Fruit fly (Drosophila melanogaster): Measurements from ENCODE around the gene CG9917.
A peak's percentile ranks its signal among the peaks of the same experiment; 100 is the strongest.

CG9917 gene

DNA sequence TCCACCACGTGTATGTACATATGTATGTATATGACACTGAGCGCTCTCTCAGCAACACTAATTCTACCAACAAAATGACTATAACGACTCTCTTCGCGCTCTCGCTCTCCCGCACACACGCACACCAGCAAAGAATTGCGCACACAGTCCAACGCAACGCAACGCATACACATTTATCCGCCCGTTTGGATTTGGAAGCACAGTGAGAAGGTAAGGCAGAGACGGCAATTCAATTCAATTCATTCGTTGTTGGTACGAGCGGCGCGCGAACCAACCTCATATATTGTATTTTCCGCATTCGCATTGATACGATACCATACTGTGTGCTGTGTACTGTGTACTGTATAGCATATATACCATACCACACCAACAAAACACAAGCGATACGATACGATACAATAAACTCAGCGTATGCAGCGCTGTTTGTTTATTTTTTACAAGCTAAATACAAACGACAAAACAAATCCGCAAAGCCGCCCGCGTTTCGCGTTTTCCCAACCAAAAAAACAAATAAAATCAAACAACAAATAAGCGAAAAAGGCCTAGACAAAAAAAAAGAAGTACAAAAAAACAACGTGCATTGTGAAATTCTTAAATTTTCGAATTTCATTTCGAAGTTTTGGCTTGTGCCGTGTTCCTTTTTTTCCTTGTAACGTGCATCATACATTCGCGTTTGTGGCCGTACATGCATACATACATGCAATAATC is 10.6 kb upstream of the CG9917 start, which contains the start of the genes CG9921 and Dsp1 (continued):
- TF ChIP-seq pita (GFP tag; optimal IDR thresholded peaks at IDR 0.05) (no peak), D (optimal IDR thresholded peaks at IDR 0.05) (no peak), D (GFP tag; optimal IDR thresholded peaks at IDR 0.05) (no peak), lov (optimal IDR thresholded peaks at IDR 0.05) (no peak), lov (GFP tag; IDR thresholded peaks at IDR 0.05) (no peak), CG34376 (GFP tag; optimal IDR thresholded peaks at IDR 0.05) (peak; percentile 61), CG7987 (GFP tag; optimal IDR thresholded peaks at IDR 0.05) (no peak), exex (tag; optimal IDR thresholded peaks at IDR 0.05) (no peak), h (optimal IDR thresholded peaks at IDR 0.05) (no peak), CG16779 (GFP tag; IDR thresholded peaks at IDR 0.05) (no peak), CG10147 (GFP tag; optimal IDR thresholded peaks at IDR 0.05) (no peak), BtbVII (GFP tag; optimal IDR thresholded peaks at IDR 0.05) (no peak), gt (GFP tag; IDR thresholded peaks at IDR 0.05) (no peak), kni (GFP tag; optimal IDR thresholded peaks at IDR 0.05) (no peak), CG17385 (GFP tag; optimal IDR thresholded peaks at IDR 0.05) (no peak), CG8359 (GFP tag; optimal IDR thresholded peaks at IDR 0.05; ENCODE audit: borderline replicate concordance) (no peak), wor (GFP tag; IDR thresholded peaks at IDR 0.05) (no peak), schlank (tag; optimal IDR thresholded peaks at IDR 0.05) (peak; percentile 31), Nf-YC (tag; optimal IDR thresholded peaks at IDR 0.05) (no peak), HHEX (GFP tag; optimal IDR thresholded peaks at IDR 0.05) (peak; percentile 4), unpg (GFP tag; optimal IDR thresholded peaks at IDR 0.05) (no peak), CG4424 (GFP tag; optimal IDR thresholded peaks at IDR 0.05) (no peak), Med (GFP tag) (peak; percentile 81), slou (GFP tag; optimal IDR thresholded peaks at IDR 0.05) (no peak), grau (tag; optimal IDR thresholded peaks at IDR 0.05) (peak; percentile 13), Sry-β (GFP tag; optimal IDR thresholded peaks at IDR 0.05) (no peak), sr (GFP tag; IDR thresholded peaks at IDR 0.05) (no peak), odd (GFP tag; optimal IDR thresholded peaks at IDR 0.05) (no peak), gsb-n (tag; optimal IDR thresholded peaks at IDR 0.05) (no peak), CG2678 (tag; optimal IDR thresholded peaks at IDR 0.05) (no peak), kah (GFP tag; optimal IDR thresholded peaks at IDR 0.05) (no peak), CG1647 (GFP tag; optimal IDR thresholded peaks at IDR 0.05) (no peak), her (GFP tag; optimal IDR thresholded peaks at IDR 0.05) (no peak), Meics (GFP tag; optimal IDR thresholded peaks at IDR 0.05) (no peak), Dad (GFP tag; optimal IDR thresholded peaks at IDR 0.05) (no peak), Ravus (GFP tag; IDR thresholded peaks at IDR 0.05) (no peak), CG1792 (GFP tag; optimal IDR thresholded peaks at IDR 0.05) (no peak), PHDP (tag; optimal IDR thresholded peaks at IDR 0.05) (no peak), sim (GFP tag; IDR thresholded peaks at IDR 0.05) (no peak), CG8290 (GFP tag; optimal IDR thresholded peaks at IDR 0.05) (no peak), CG8290 (tag; optimal IDR thresholded peaks at IDR 0.05) (peak in 1 of 2 experiments; percentile 76), amos (GFP tag; IDR thresholded peaks at IDR 0.05; ENCODE audit: partially characterized antibody) (peak; percentile 17; the same call in 1 of the 2 replicates), CG31224 (GFP tag; IDR thresholded peaks at IDR 0.05) (no peak), scrt (GFP tag; optimal IDR thresholded peaks at IDR 0.05) (peak; percentile 23), pan (optimal IDR thresholded peaks at IDR 0.05) (no peak), pan (GFP tag; optimal IDR thresholded peaks at IDR 0.05 in 1 of 2, IDR thresholded peaks at IDR 0.05 in 1 of 2) (no peak), fd96Cb (tag; optimal IDR thresholded peaks at IDR 0.05) (no peak), sc (optimal IDR thresholded peaks at IDR 0.05) (no peak), sc (GFP tag; optimal IDR thresholded peaks at IDR 0.05) (no peak), CG3726 (GFP tag; IDR thresholded peaks at IDR 0.05) (no peak), hth (optimal IDR thresholded peaks at IDR 0.05) (no peak), Ptx1 (GFP tag; IDR thresholded peaks at IDR 0.05) (no peak)
